Worm (Caenorhabditis elegans) whole organism, L1 larva: ENCODE results near the gene K12H6.6.

ENCODE experiments used
- C04F5.9 ChIP-seq: sonication (generic microtip); optimal IDR thresholded peaks from 2 replicates; lab custom pipeline; 2016; ENCODE audit warnings: missing genetic modification characterization, missing compliant biosample characterization
- C16A3.4 ChIP-seq: fragments of 150-350 bp; optimal IDR thresholded peaks from 2 replicates; lab custom pipeline; 2014; ENCODE audit warnings: missing biosample characterization, missing genetic modification characterization
- C34B4.2 ChIP-seq: sonication (generic microtip); optimal IDR thresholded peaks from 2 replicates; lab custom pipeline; 2017; ENCODE audit warnings: mild to moderate bottlenecking, missing genetic modification characterization, missing compliant biosample characterization
- F16B12.6 ChIP-seq: fragments of 150-350 bp; optimal IDR thresholded peaks from 2 replicates; lab custom pipeline; 2014; ENCODE audit warnings: missing biosample characterization, missing genetic modification characterization
- aly-2 ChIP-seq: fragments of 150-350 bp; optimal IDR thresholded peaks from 2 replicates; lab custom pipeline; 2014; ENCODE audit warnings: missing biosample characterization, missing genetic modification characterization
- ama-1 ChIP-seq: fragments of 150-350 bp; optimal IDR thresholded peaks from 2 replicates; lab custom pipeline; 2014
- blmp-1 ChIP-seq: fragments of 150-350 bp; optimal IDR thresholded peaks from 2 replicates; lab custom pipeline; 2014; ENCODE audit warnings: missing biosample characterization, missing genetic modification characterization
- ceh-82 ChIP-seq, 3 experiments: fragments of 150-350 bp in 1 of 3; sonication (generic microtip) in 2 of 3; optimal IDR thresholded peaks; 2 replicates each; lab custom pipeline; 2014 to 2017; ENCODE audit warnings: missing biosample characterization in 3 of 3, missing genetic modification characterization in 3 of 3
- ceh-88 ChIP-seq: fragments of 200-800 bp; sonication (Bioruptor generic); IDR thresholded peaks from 2 replicates; pipeline ENCODE4 v1.3.6; 2022; ENCODE audit warnings: missing genetic modification characterization, missing compliant biosample characterization
- ces-1 ChIP-seq: fragments of 150-350 bp; optimal IDR thresholded peaks from 2 replicates; lab custom pipeline; 2014; ENCODE audit warnings: missing biosample characterization, missing genetic modification reagents, missing genetic modification characterization
- dsc-1 ChIP-seq: sonication (generic microtip); optimal IDR thresholded peaks from 2 replicates; lab custom pipeline; 2016; ENCODE audit warnings: mild to moderate bottlenecking, missing genetic modification characterization, missing compliant biosample characterization
- efl-1 ChIP-seq, 4 experiments: fragments of 150-350 bp; optimal IDR thresholded peaks in 3 of 4; peaks in 1 of 4; 1 replicate in 1 of 4; 2 replicates in 3 of 4; lab custom pipeline; 2014; ENCODE audit warnings: missing biosample characterization in 2 of 4, missing genetic modification characterization in 2 of 4, missing genetic modification reagents in 2 of 4
- elt-3 ChIP-seq, 6 experiments: fragments of 150-350 bp in 1 of 6; sonication (generic microtip); optimal IDR thresholded peaks; 2 replicates each; lab custom pipeline; 2017 to 2018; ENCODE audit warnings: missing biosample characterization in 6 of 6, missing genetic modification characterization in 6 of 6, inconsistent platforms in 1 of 6
- fkh-4 ChIP-seq: sonication (generic microtip); optimal IDR thresholded peaks from 2 replicates; lab custom pipeline; 2016; ENCODE audit warnings: missing compliant biosample characterization, missing genetic modification characterization, borderline replicate concordance
- fkh-8 ChIP-seq: sonication (generic microtip); optimal IDR thresholded peaks from 2 replicates; lab custom pipeline; 2016; ENCODE audit warnings: mild to moderate bottlenecking, missing genetic modification characterization, missing compliant biosample characterization
- grh-1 ChIP-seq: fragments of 200-800 bp; sonication (Bioruptor generic); IDR thresholded peaks from 2 replicates; pipeline ENCODE4 v1.3.6; 2022; ENCODE audit warnings: missing genetic modification reagents, missing genetic modification characterization, missing compliant biosample characterization
- hlh-4 ChIP-seq: sonication (generic microtip); optimal IDR thresholded peaks from 2 replicates; lab custom pipeline; 2016; ENCODE audit warnings: mild to moderate bottlenecking, missing genetic modification characterization, missing compliant biosample characterization
- hpl-2 ChIP-seq: fragments of 150-350 bp; optimal IDR thresholded peaks from 2 replicates; lab custom pipeline; 2014; ENCODE audit warnings: missing biosample characterization, missing genetic modification reagents, missing genetic modification characterization
- isw-1 ChIP-seq: fragments of 200-800 bp; sonication (Bioruptor generic); IDR thresholded peaks from 2 replicates; pipeline ENCODE4 v1.3.6; 2022; ENCODE audit warnings: missing genetic modification characterization, missing compliant biosample characterization
- jun-1 ChIP-seq: fragments of 150-350 bp; optimal IDR thresholded peaks from 2 replicates; lab custom pipeline; 2014; ENCODE audit warnings: missing biosample characterization, missing genetic modification reagents, missing genetic modification characterization
- lin-13 ChIP-seq: fragments of 150-350 bp; optimal IDR thresholded peaks from 2 replicates; lab custom pipeline; 2014; ENCODE audit warnings: missing biosample characterization, missing genetic modification reagents, missing genetic modification characterization
- lin-14 ChIP-seq: fragments of 200-800 bp; sonication (Bioruptor generic); optimal IDR thresholded peaks from 2 replicates; lab custom pipeline; 2018; ENCODE audit warnings: mild to moderate bottlenecking, missing genetic modification characterization, moderate library complexity, missing compliant biosample characterization
- lin-35 ChIP-seq, 2 experiments: fragments of 150-350 bp; optimal IDR thresholded peaks; 2 replicates each; lab custom pipeline; 2014; ENCODE audit warnings: missing biosample characterization in 2 of 2, missing genetic modification characterization in 2 of 2, missing genetic modification reagents in 2 of 2
- lir-3 ChIP-seq: sonication (generic microtip); optimal IDR thresholded peaks from 2 replicates; lab custom pipeline; 2016; ENCODE audit warnings: mild to moderate bottlenecking, missing genetic modification characterization, moderate library complexity, missing compliant biosample characterization; ENCODE audit not compliant: poor library complexity
- lsy-2 ChIP-seq, 2 experiments: fragments of 150-350 bp; optimal IDR thresholded peaks; 2 replicates each; lab custom pipeline; 2014; ENCODE audit warnings: missing biosample characterization in 2 of 2, missing genetic modification characterization in 2 of 2
- mep-1 ChIP-seq: fragments of 150-350 bp; optimal IDR thresholded peaks from 2 replicates; lab custom pipeline; 2014; ENCODE audit warnings: missing biosample characterization, missing genetic modification characterization
- nhr-11 ChIP-seq: fragments of 150-350 bp; optimal IDR thresholded peaks from 2 replicates; lab custom pipeline; 2014; ENCODE audit warnings: missing biosample characterization, missing genetic modification characterization
- nhr-20 ChIP-seq: sonication (generic microtip); optimal IDR thresholded peaks from 2 replicates; lab custom pipeline; 2016; ENCODE audit warnings: mild to moderate bottlenecking, missing genetic modification characterization, missing compliant biosample characterization
- nhr-71 ChIP-seq: sonication (generic microtip); optimal IDR thresholded peaks from 2 replicates; lab custom pipeline; 2016; ENCODE audit warnings: mild to moderate bottlenecking, missing genetic modification characterization, moderate library complexity, missing compliant biosample characterization
- nhr-77 ChIP-seq: fragments of 150-350 bp; optimal IDR thresholded peaks from 2 replicates; lab custom pipeline; 2014; ENCODE audit warnings: missing biosample characterization, missing genetic modification characterization
- nhr-84 ChIP-seq: sonication (generic microtip); optimal IDR thresholded peaks from 2 replicates; lab custom pipeline; 2017; ENCODE audit warnings: missing biosample characterization, missing genetic modification characterization
- nhr-90 ChIP-seq: sonication (generic microtip); optimal IDR thresholded peaks from 2 replicates; lab custom pipeline; 2016; ENCODE audit warnings: mild to moderate bottlenecking, missing genetic modification characterization, missing compliant biosample characterization; ENCODE audit not compliant: poor library complexity
- pag-3 ChIP-seq: sonication (generic microtip); optimal IDR thresholded peaks from 2 replicates; lab custom pipeline; 2017; ENCODE audit warnings: missing genetic modification characterization, mild to moderate bottlenecking, missing compliant biosample characterization, antibody characterized with exemption, borderline replicate concordance; ENCODE audit not compliant: insufficient read depth
- pax-3 ChIP-seq: fragments of 200-800 bp; sonication (Bioruptor generic); optimal IDR thresholded peaks from 2 replicates; lab custom pipeline; 2018; ENCODE audit warnings: mild to moderate bottlenecking, missing genetic modification characterization, moderate library complexity, missing compliant biosample characterization
- pqm-1 ChIP-seq: sonication (generic microtip); optimal IDR thresholded peaks from 3 replicates; lab custom pipeline; 2017; ENCODE audit warnings: missing biosample characterization, missing genetic modification characterization
- rnt-1 ChIP-seq: sonication (generic microtip); optimal IDR thresholded peaks from 2 replicates; lab custom pipeline; 2016; ENCODE audit warnings: mild to moderate bottlenecking, missing genetic modification characterization, moderate library complexity, missing compliant biosample characterization
- skn-1 ChIP-seq: fragments of 150-350 bp; optimal IDR thresholded peaks from 2 replicates; lab custom pipeline; 2014; ENCODE audit warnings: missing biosample characterization, missing genetic modification characterization
- snu-23 ChIP-seq: sonication (generic microtip); optimal IDR thresholded peaks from 2 replicates; lab custom pipeline; 2016; ENCODE audit warnings: missing genetic modification characterization, missing compliant biosample characterization
- sptf-1 ChIP-seq: fragments of 150-350 bp; optimal IDR thresholded peaks from 2 replicates; lab custom pipeline; 2014; ENCODE audit warnings: missing biosample characterization, missing genetic modification characterization
- tbx-2 ChIP-seq: sonication (generic microtip); optimal IDR thresholded peaks from 2 replicates; lab custom pipeline; 2016; ENCODE audit warnings: missing genetic modification characterization, missing compliant biosample characterization
- unc-130 ChIP-seq: fragments of 150-350 bp; optimal IDR thresholded peaks from 2 replicates; lab custom pipeline; 2017; ENCODE audit warnings: missing biosample characterization, missing genetic modification characterization, inconsistent platforms
- unc-86 ChIP-seq: sonication (generic microtip); optimal IDR thresholded peaks from 2 replicates; lab custom pipeline; 2016; ENCODE audit warnings: missing genetic modification characterization, missing compliant biosample characterization
- xbp-1 ChIP-seq: sonication (generic microtip); optimal IDR thresholded peaks from 2 replicates; lab custom pipeline; 2016; ENCODE audit warnings: missing genetic modification characterization, missing compliant biosample characterization
- ztf-11 ChIP-seq, 2 experiments: sonication (generic microtip); optimal IDR thresholded peaks; 2 replicates each; lab custom pipeline; 2016 to 2017; ENCODE audit warnings: missing genetic modification characterization in 2 of 2, missing biosample characterization in 1 of 2, missing compliant biosample characterization in 1 of 2
- ztf-4 ChIP-seq: fragments of 150-350 bp; optimal IDR thresholded peaks from 2 replicates; lab custom pipeline; 2014; ENCODE audit warnings: missing biosample characterization, missing genetic modification characterization

The K12H6.6 gene

ce11 chrII:2802804-2803586, 28.0 kb downstream of the K12H6.6 start (continued):
- TF ChIP-seq pax-3 (tag; lab: Kevin White, UChicago): no peak
- TF ChIP-seq fkh-8 (tag; lab: Kevin White, UChicago): no peak
- no peak for TF ChIP-seq fkh-4 (tag; lab: Kevin White, UChicago)
- no peak for TF ChIP-seq hpl-2 (GFP tag; lab: Kevin White, UChicago)

DNA sequence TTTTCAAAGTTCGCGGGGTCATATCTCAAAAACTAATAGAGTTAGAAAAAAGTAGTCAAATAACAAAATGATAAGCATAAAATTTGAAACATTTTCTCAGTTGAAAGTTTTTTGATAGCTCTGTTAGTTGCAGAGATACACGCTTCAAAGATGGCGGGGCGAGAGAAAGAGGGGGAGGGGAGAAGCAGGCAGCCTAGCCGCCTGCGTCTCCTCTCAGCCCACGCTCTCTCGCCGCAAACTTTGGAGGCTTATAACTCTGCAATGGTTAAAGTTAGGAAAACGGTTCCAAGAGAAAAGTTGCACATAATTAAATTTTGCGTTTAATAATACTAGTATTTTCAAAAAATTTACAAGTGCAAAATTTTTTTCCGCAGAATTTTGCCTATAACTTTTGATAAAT, 29.3 kb downstream of the K12H6.6 start:
- TF ChIP-seq skn-1 (tag; lab: Kevin White, UChicago): no peak
- no peak for TF ChIP-seq lir-3 (tag; lab: Kevin White, UChicago)
- no peak for TF ChIP-seq ces-1
- no peak for TF ChIP-seq nhr-20 (tag; lab: Kevin White, UChicago)
- TF ChIP-seq sptf-1 (tag; lab: Kevin White, UChicago): no peak
- no peak for TF ChIP-seq pag-3 (tag; lab: Kevin White, UChicago)
- no peak for TF ChIP-seq lin-13 (GFP tag; lab: Kevin White, UChicago)
- no peak for TF ChIP-seq C34B4.2 (tag; lab: Kevin White, UChicago)
- no peak for TF ChIP-seq lsy-2 (tag; optimal IDR thresholded peaks at IDR 0.05; lab: Kevin White, UChicago)

- TF ChIP-seq C16A3.4 (tag; lab: Kevin White, UChicago) (peak; percentile 19), lin-35 (GFP tag; optimal IDR thresholded peaks at IDR 0.05; lab: Kevin White, UChicago) (peak; percentile 6 to 69), nhr-71 (peak; percentile 94), efl-1 (optimal IDR thresholded peaks at IDR 0.05; lab: Kevin White, UChicago) (peak; percentile 61 to 65), efl-1 (GFP tag; optimal IDR thresholded peaks at IDR 0.05 in 1 of 2; lab: Kevin White, UChicago) (peak; percentile 23 to 95), mep-1 (tag; lab: Kevin White, UChicago) (peak; percentile 52), ceh-88 (GFP tag; lab: Robert Waterston, UW) (no peak), nhr-77 (tag; lab: Kevin White, UChicago) (peak; percentile 27), C04F5.9 (tag; lab: Kevin White, UChicago) (no peak), lir-3 (tag; lab: Kevin White, UChicago) (no peak), C34B4.2 (tag; lab: Kevin White, UChicago) (no peak), nhr-11 (tag; lab: Kevin White, UChicago) (peak; percentile 86), lin-14 (GFP tag; lab: Kevin White, UChicago) (peak; percentile 83), dsc-1 (tag; lab: Kevin White, UChicago) (no peak), ceh-82 (tag; optimal IDR thresholded peaks at IDR 0.05; lab: Kevin White, UChicago) (no peak), F16B12.6 (tag; lab: Kevin White, UChicago) (no peak), unc-130 (tag; lab: Kevin White, UChicago) (peak; percentile 48), ztf-11 (tag; optimal IDR thresholded peaks at IDR 0.05; lab: Kevin White, UChicago) (no peak), xbp-1 (tag; lab: Kevin White, UChicago) (peak; percentile 50), grh-1 (GFP tag; lab: Robert Waterston, UW) (peak; percentile 71), unc-86 (tag; lab: Kevin White, UChicago) (no peak), nhr-20 (tag; lab: Kevin White, UChicago) (peak; percentile 90), lsy-2 (tag; optimal IDR thresholded peaks at IDR 0.05; lab: Kevin White, UChicago) (peak; percentile 69 to 74), jun-1 (tag; lab: Kevin White, UChicago) (peak; percentile 73), nhr-90 (tag; lab: Kevin White, UChicago) (peak; percentile 87), pqm-1 (tag; lab: Kevin White, UChicago) (peak; percentile 18), hlh-4 (tag; lab: Kevin White, UChicago) (no peak), ztf-4 (peak; percentile 40), aly-2 (tag; lab: Kevin White, UChicago) (no peak), elt-3 (tag; optimal IDR thresholded peaks at IDR 0.05; lab: Kevin White, UChicago) (peak in 3 of 6 experiments; percentile 91 to 99 (median 91)), nhr-84 (tag; lab: Kevin White, UChicago) (no peak), tbx-2 (tag; lab: Kevin White, UChicago) (peak; percentile 77), snu-23 (GFP tag; lab: Kevin White, UChicago) (peak; percentile 83), rnt-1 (tag; lab: Kevin White, UChicago) (peak; percentile 87), isw-1 (no peak), ama-1 (lab: Kevin White, UChicago) (peak; percentile 0), skn-1 (tag; lab: Kevin White, UChicago) (peak; percentile 4), blmp-1 (peak; percentile 69)
Measured at ce11 chrII:2800550-2801233, 30.3 kb downstream of the K12H6.6 start, which contains the start of gene nhr-119. Gene nhr-119, minus strand, starts transcription at chrII:2800600.
